Worm (Caenorhabditis elegans) whole organism, late embryonic: Measurements from ENCODE around the gene fbxb-117.

Experiments
- F13H6.1 ChIP-seq: sonication (generic microtip); optimal IDR thresholded peaks from 2 replicates; lab custom pipeline; 2016; ENCODE audit warnings: missing genetic modification characterization, missing compliant biosample characterization
- K02D7.2 ChIP-seq: sonication (generic microtip); optimal IDR thresholded peaks from 2 replicates; lab custom pipeline; 2017; ENCODE audit warnings: mild to moderate bottlenecking, missing genetic modification characterization, missing compliant biosample characterization
- K09A11.1 ChIP-seq: sonication (generic microtip); optimal IDR thresholded peaks from 2 replicates; lab custom pipeline; 2017; ENCODE audit warnings: antibody characterized with exemption, mild to moderate bottlenecking, missing genetic modification characterization, missing compliant biosample characterization; ENCODE audit not compliant: insufficient read depth
- Y22D7AL.16 ChIP-seq: sonication (generic microtip); optimal IDR thresholded peaks from 2 replicates; lab custom pipeline; 2016; ENCODE audit warnings: missing genetic modification characterization, missing compliant biosample characterization
- ceh-14 ChIP-seq: sonication (generic microtip); optimal IDR thresholded peaks from 2 replicates; lab custom pipeline; 2016; ENCODE audit warnings: missing genotype, missing genetic modification characterization, missing compliant biosample characterization
- ceh-18 ChIP-seq: sonication (generic microtip); optimal IDR thresholded peaks from 2 replicates; lab custom pipeline; 2016; ENCODE audit warnings: missing genetic modification characterization, missing compliant biosample characterization
- ceh-2 ChIP-seq: sonication (generic microtip); optimal IDR thresholded peaks from 2 replicates; lab custom pipeline; 2016; ENCODE audit warnings: missing genotype, missing genetic modification characterization, missing compliant biosample characterization
- ceh-22 ChIP-seq: sonication (generic microtip); optimal IDR thresholded peaks from 2 replicates; lab custom pipeline; 2017; ENCODE audit warnings: missing biosample characterization, missing genetic modification characterization
- ceh-24 ChIP-seq: sonication (generic microtip); optimal IDR thresholded peaks from 2 replicates; lab custom pipeline; 2016; ENCODE audit warnings: mild to moderate bottlenecking, missing genetic modification characterization, missing compliant biosample characterization
- ceh-45 ChIP-seq: fragments of 200-800 bp; sonication (Bioruptor generic); IDR thresholded peaks from 2 replicates; pipeline ENCODE4 v1.3.6; 2022; ENCODE audit warnings: missing genetic modification reagents, missing genetic modification characterization, missing compliant biosample characterization
- ceh-48 ChIP-seq: sonication (generic microtip); optimal IDR thresholded peaks from 2 replicates; lab custom pipeline; 2016; ENCODE audit warnings: missing genetic modification characterization, inconsistent platforms, missing compliant biosample characterization
- ceh-6 ChIP-seq: fragments of 200-800 bp; sonication (Bioruptor generic); optimal IDR thresholded peaks from 2 replicates; lab custom pipeline; 2018; ENCODE audit warnings: mild to moderate bottlenecking, missing genetic modification characterization, missing compliant biosample characterization
- ceh-9 ChIP-seq: sonication (generic microtip); optimal IDR thresholded peaks from 2 replicates; lab custom pipeline; 2016; ENCODE audit warnings: mild to moderate bottlenecking, missing genetic modification characterization, inconsistent platforms, missing compliant biosample characterization
- dmd-4 ChIP-seq: sonication (generic microtip); optimal IDR thresholded peaks from 2 replicates; lab custom pipeline; 2016; ENCODE audit warnings: borderline replicate concordance, missing genetic modification characterization, missing compliant biosample characterization
- elt-2 ChIP-seq: sonication (generic microtip); optimal IDR thresholded peaks from 2 replicates; lab custom pipeline; 2016; ENCODE audit warnings: missing genetic modification reagents, missing genetic modification characterization, missing compliant biosample characterization
- elt-4 ChIP-seq: sonication (generic microtip); optimal IDR thresholded peaks from 2 replicates; lab custom pipeline; 2016; ENCODE audit warnings: missing genetic modification characterization, missing compliant biosample characterization
- ets-4 ChIP-seq: sonication (generic microtip); optimal IDR thresholded peaks from 2 replicates; lab custom pipeline; 2016; ENCODE audit warnings: missing genetic modification characterization, missing compliant biosample characterization
- eyg-1 ChIP-seq: sonication (generic microtip); optimal IDR thresholded peaks from 2 replicates; lab custom pipeline; 2016; ENCODE audit warnings: missing genotype, missing genetic modification characterization, missing compliant biosample characterization
- fkh-6 ChIP-seq: sonication (generic microtip); optimal IDR thresholded peaks from 2 replicates; lab custom pipeline; 2016; ENCODE audit warnings: missing genetic modification characterization, missing compliant biosample characterization
- gmeb-2 ChIP-seq: sonication (generic microtip); optimal IDR thresholded peaks from 2 replicates; lab custom pipeline; 2016; ENCODE audit warnings: missing genetic modification characterization, inconsistent platforms, missing compliant biosample characterization
- hlh-13 ChIP-seq: fragments of 200-800 bp; sonication (Bioruptor generic); optimal IDR thresholded peaks from 2 replicates; lab custom pipeline; 2018; ENCODE audit warnings: mild to moderate bottlenecking, missing genetic modification characterization, missing compliant biosample characterization
- hlh-6 ChIP-seq: sonication (generic microtip); optimal IDR thresholded peaks from 2 replicates; lab custom pipeline; 2016; ENCODE audit warnings: missing genotype, missing genetic modification characterization, missing compliant biosample characterization
- hlh-8 ChIP-seq: sonication (generic microtip); optimal IDR thresholded peaks from 2 replicates; lab custom pipeline; 2016; ENCODE audit warnings: missing genotype, missing genetic modification characterization, missing compliant biosample characterization
- lin-11 ChIP-seq: fragments of 200-800 bp; sonication (Bioruptor generic); optimal IDR thresholded peaks from 2 replicates; lab custom pipeline; 2018; ENCODE audit warnings: mild to moderate bottlenecking, missing genetic modification characterization, missing compliant biosample characterization
- madf-2 ChIP-seq: sonication (generic microtip); optimal IDR thresholded peaks from 2 replicates; lab custom pipeline; 2017; ENCODE audit warnings: missing genetic modification characterization, missing compliant biosample characterization
- mec-3 ChIP-seq: sonication (generic microtip); optimal IDR thresholded peaks from 2 replicates; lab custom pipeline; 2016; ENCODE audit warnings: borderline replicate concordance, missing genetic modification characterization, missing compliant biosample characterization
- nfya-1 ChIP-seq: sonication (generic microtip); optimal IDR thresholded peaks from 2 replicates; lab custom pipeline; 2017; ENCODE audit warnings: missing genetic modification characterization, mild to moderate bottlenecking, missing compliant biosample characterization, antibody characterized with exemption, moderate library complexity
- nhr-232 ChIP-seq: sonication (generic microtip); optimal IDR thresholded peaks from 2 replicates; lab custom pipeline; 2016; ENCODE audit warnings: missing genetic modification characterization, missing compliant biosample characterization
- npax-4 ChIP-seq: sonication (generic microtip); optimal IDR thresholded peaks from 2 replicates; lab custom pipeline; 2016; ENCODE audit warnings: missing genetic modification characterization, missing compliant biosample characterization
- pat-9 ChIP-seq: fragments of 200-800 bp; sonication (Bioruptor generic); optimal IDR thresholded peaks from 2 replicates; lab custom pipeline; 2018; ENCODE audit warnings: mild to moderate bottlenecking, missing genetic modification characterization, moderate library complexity, missing compliant biosample characterization
- pax-1 ChIP-seq: fragments of 150-350 bp; optimal IDR thresholded peaks from 2 replicates; lab custom pipeline; 2014; ENCODE audit warnings: missing biosample characterization, missing genetic modification characterization
- pha-2 ChIP-seq: sonication (generic microtip); optimal IDR thresholded peaks from 2 replicates; lab custom pipeline; 2017; ENCODE audit warnings: mild to moderate bottlenecking, missing genetic modification characterization, missing compliant biosample characterization
- pha-4 ChIP-seq: fragments of 150-350 bp; optimal IDR thresholded peaks from 2 replicates; lab custom pipeline; 2018; ENCODE audit warnings: missing biosample characterization, missing genetic modification reagents, missing genetic modification characterization
- pros-1 ChIP-seq: fragments of 150-350 bp; optimal IDR thresholded peaks from 2 replicates; lab custom pipeline; 2014; ENCODE audit warnings: missing biosample characterization, missing genetic modification reagents, missing genetic modification characterization
- sdc-2 ChIP-seq: sonication (generic microtip); optimal IDR thresholded peaks from 2 replicates; lab custom pipeline; 2016; ENCODE audit warnings: missing genotype, missing genetic modification characterization, missing compliant biosample characterization
- sox-2 ChIP-seq: fragments of 200-800 bp; sonication (Bioruptor generic); IDR thresholded peaks from 2 replicates; pipeline ENCODE4 v1.3.6; 2022; ENCODE audit warnings: missing genetic modification reagents, missing genetic modification characterization, missing compliant biosample characterization
- sox-4 ChIP-seq: sonication (generic microtip); optimal IDR thresholded peaks from 2 replicates; lab custom pipeline; 2017; ENCODE audit warnings: mild to moderate bottlenecking, missing genetic modification characterization, inconsistent platforms, missing compliant biosample characterization
- syd-9 ChIP-seq: sonication (generic microtip); optimal IDR thresholded peaks from 2 replicates; lab custom pipeline; 2016; ENCODE audit warnings: mild to moderate bottlenecking, missing genetic modification characterization, moderate library complexity, missing compliant biosample characterization
- tbx-2 ChIP-seq: sonication (generic microtip); optimal IDR thresholded peaks from 2 replicates; lab custom pipeline; 2016; ENCODE audit warnings: missing genetic modification characterization, missing compliant biosample characterization
- tbx-7 ChIP-seq: sonication (generic microtip); optimal IDR thresholded peaks from 2 replicates; lab custom pipeline; 2016; ENCODE audit warnings: missing genotype, missing genetic modification characterization, missing compliant biosample characterization
- ttx-3 ChIP-seq: sonication (generic microtip); optimal IDR thresholded peaks from 2 replicates; lab custom pipeline; 2016; ENCODE audit warnings: missing genetic modification reagents, missing genetic modification characterization, missing compliant biosample characterization
- unc-3 ChIP-seq, 2 experiments: fragments of 200-800 bp in 1 of 2; sonication (Bioruptor generic) in 1 of 2; sonication (generic microtip) in 1 of 2; conservative IDR thresholded peaks in 1 of 2; optimal IDR thresholded peaks in 1 of 2; 2 replicates each; pipeline versions ENCODE4 v1.3.6 to Lab custom; 2016 to 2022; ENCODE audit warnings: missing compliant biosample characterization in 2 of 2, missing genetic modification characterization in 2 of 2, missing genetic modification reagents in 1 of 2
- unc-42 ChIP-seq: sonication (generic microtip); optimal IDR thresholded peaks from 2 replicates; lab custom pipeline; 2016; ENCODE audit warnings: missing genotype, missing genetic modification characterization, missing compliant biosample characterization
- unc-55 ChIP-seq: sonication (generic microtip); optimal IDR thresholded peaks from 2 replicates; lab custom pipeline; 2017; ENCODE audit warnings: missing biosample characterization, missing genetic modification reagents, missing genetic modification characterization
- zip-5 ChIP-seq: sonication (generic microtip); optimal IDR thresholded peaks from 2 replicates; lab custom pipeline; 2016; ENCODE audit warnings: missing genetic modification characterization, missing compliant biosample characterization

Gene fbxb-117

ce11 chrV:19299262-19299661 lies 16.8 kb downstream of the fbxb-117 start, which contains the start of gene F55C9.14:
Gene F55C9.14 (plus strand): TSS chrV:19299562.
- TF ChIP-seq pax-1 (tag; lab: Kevin White, UChicago), result no peak
- TF ChIP-seq fkh-6, result no peak
- TF ChIP-seq nhr-232 (tag; lab: Kevin White, UChicago), result no peak
- TF ChIP-seq zip-5, result no peak
- no peak for TF ChIP-seq pros-1
- no peak for TF ChIP-seq eyg-1 (tag; lab: Kevin White, UChicago)
- TF ChIP-seq K02D7.2 (tag; lab: Kevin White, UChicago), result no peak
- no peak for TF ChIP-seq pha-2 (tag; lab: Kevin White, UChicago)
- TF ChIP-seq ets-4 (tag; lab: Kevin White, UChicago), result no peak
- TF ChIP-seq elt-2 (tag; lab: Kevin White, UChicago), result no peak
- no peak for TF ChIP-seq lin-11 (tag; lab: Kevin White, UChicago)
- TF ChIP-seq npax-4 (tag; lab: Kevin White, UChicago), result no peak
- no peak for TF ChIP-seq tbx-7 (tag; lab: Kevin White, UChicago)
- no peak for TF ChIP-seq mec-3 (tag; lab: Kevin White, UChicago)
- TF ChIP-seq elt-4 (tag; lab: Kevin White, UChicago), result no peak
- no peak for TF ChIP-seq tbx-2 (tag; lab: Kevin White, UChicago)
- TF ChIP-seq hlh-13, result no peak
- no peak for TF ChIP-seq nfya-1 (tag; lab: Kevin White, UChicago)

- no peak for TF ChIP-seq hlh-13
- no peak for TF ChIP-seq hlh-6 (tag; lab: Kevin White, UChicago)
- TF ChIP-seq syd-9 (tag; lab: Kevin White, UChicago), result no peak
- TF ChIP-seq ceh-18, result no peak
- TF ChIP-seq pha-2 (tag; lab: Kevin White, UChicago), result no peak
- TF ChIP-seq ceh-2, result no peak
- no peak for TF ChIP-seq nhr-232 (tag; lab: Kevin White, UChicago)
- no peak for TF ChIP-seq pha-4 (tag; lab: Kevin White, UChicago)
- TF ChIP-seq elt-4 (tag; lab: Kevin White, UChicago), result no peak
- no peak for TF ChIP-seq ceh-22 (tag; lab: Kevin White, UChicago)
- TF ChIP-seq unc-55 (GFP tag; lab: Kevin White, UChicago), result no peak
- no peak for TF ChIP-seq ceh-14 (tag; lab: Kevin White, UChicago)
- no peak for TF ChIP-seq dmd-4 (tag; lab: Kevin White, UChicago)
- TF ChIP-seq pax-1 (tag; lab: Kevin White, UChicago), result no peak
These were observed 19.5 kb downstream of the fbxb-117 start, which contains the start of gene fbxb-62 for ce11 chrV:19301934-19302333. Gene fbxb-62 (minus strand): TSS chrV:19302034.

- TF ChIP-seq pros-1 (no peak), sdc-2 (tag; lab: Kevin White, UChicago) (no peak), ceh-22 (tag; lab: Kevin White, UChicago) (no peak), pat-9 (tag; lab: Kevin White, UChicago) (no peak), F13H6.1 (tag; lab: Kevin White, UChicago) (no peak), unc-42 (tag; lab: Kevin White, UChicago) (no peak), ceh-9 (no peak), ttx-3 (tag; lab: Kevin White, UChicago) (no peak), madf-2 (tag; lab: Kevin White, UChicago) (no peak), Y22D7AL.16 (tag; lab: Kevin White, UChicago) (no peak)
- TF ChIP-seq, all 69 proteins: peak for 0
These were observed 21.3 kb downstream of the fbxb-117 start, which contains the start of the genes fbxb-63 and fbxb-61 for ce11 chrV:19303589-19304174. Gene fbxb-63 (minus strand): TSS chrV:19303730. Gene fbxb-61 (plus strand): TSS chrV:19304124.

DNA sequence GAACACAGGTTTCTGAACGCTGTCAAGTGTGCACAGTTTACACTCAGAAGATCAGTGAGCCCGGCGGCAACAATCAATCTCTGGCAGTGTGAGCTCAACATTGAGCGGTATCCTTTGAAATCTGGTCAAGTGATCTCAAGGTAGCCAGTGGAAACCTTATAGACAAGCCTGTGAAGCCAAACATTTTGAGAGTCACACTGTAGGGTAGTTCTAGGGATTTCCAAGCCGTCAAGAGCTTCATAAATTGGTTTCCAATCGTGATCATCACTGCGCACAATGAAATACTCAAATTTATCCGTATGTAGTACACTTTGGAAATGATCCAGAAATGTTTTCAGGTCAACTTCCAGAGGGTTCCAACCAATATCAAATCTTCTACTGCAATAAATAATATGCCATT lies 24.5 kb downstream of the fbxb-117 start, which contains the start of gene F55C9.15:
TSS of gene F55C9.15 (minus strand) at position 101 of the 400 bp plus-strand sequence.
- TF ChIP-seq ceh-6 (GFP tag; lab: Kevin White, UChicago) (no peak), sox-4 (tag; lab: Kevin White, UChicago) (no peak), hlh-8 (tag; lab: Kevin White, UChicago) (no peak), ceh-48 (tag; lab: Kevin White, UChicago) (no peak), gmeb-2 (no peak), tbx-7 (tag; lab: Kevin White, UChicago) (no peak), unc-3 (GFP tag; conservative IDR thresholded peaks at IDR 0.05; lab: Robert Waterston, UW) (no peak), unc-3 (tag; optimal IDR thresholded peaks at IDR 0.05; lab: Kevin White, UChicago) (no peak), pha-4 (tag; lab: Kevin White, UChicago) (no peak), sox-2 (GFP tag; lab: Robert Waterston, UW) (no peak), K09A11.1 (tag; lab: Kevin White, UChicago) (no peak), madf-2 (tag; lab: Kevin White, UChicago) (no peak), ceh-45 (GFP tag; lab: Robert Waterston, UW) (no peak), ceh-24 (tag; lab: Kevin White, UChicago) (no peak)
